Worm (Caenorhabditis elegans): ENCODE measurements around the gene T05D4.5.

- TF ChIP-seq pqm-1 (tag; optimal IDR thresholded peaks at IDR 0.05) (no peak), F13H6.1 (tag; optimal IDR thresholded peaks at IDR 0.05) (no peak), fkh-10 (GFP tag; optimal IDR thresholded peaks at IDR 0.05) (no peak), elt-2 (tag; optimal IDR thresholded peaks at IDR 0.05) (no peak), hlh-30 (tag; optimal IDR thresholded peaks at IDR 0.05; ENCODE audit: insufficient read depth) (no peak), pag-3 (tag; optimal IDR thresholded peaks at IDR 0.05; ENCODE audit: borderline replicate concordance) (no peak), tbx-2 (tag; optimal IDR thresholded peaks at IDR 0.05) (no peak), sox-4 (tag; optimal IDR thresholded peaks at IDR 0.05) (no peak), T23F11.4 (GFP tag; optimal IDR thresholded peaks at IDR 0.05) (no peak)
Measured at ce11 chrIII:13630708-13631107, 50.1 kb downstream of the T05D4.5 start, which contains the start of gene arrd-17.

Measured in whole organism, late embryonic.